Worm (Caenorhabditis elegans): Measurements from ENCODE around the gene rpl-16.

DNA sequence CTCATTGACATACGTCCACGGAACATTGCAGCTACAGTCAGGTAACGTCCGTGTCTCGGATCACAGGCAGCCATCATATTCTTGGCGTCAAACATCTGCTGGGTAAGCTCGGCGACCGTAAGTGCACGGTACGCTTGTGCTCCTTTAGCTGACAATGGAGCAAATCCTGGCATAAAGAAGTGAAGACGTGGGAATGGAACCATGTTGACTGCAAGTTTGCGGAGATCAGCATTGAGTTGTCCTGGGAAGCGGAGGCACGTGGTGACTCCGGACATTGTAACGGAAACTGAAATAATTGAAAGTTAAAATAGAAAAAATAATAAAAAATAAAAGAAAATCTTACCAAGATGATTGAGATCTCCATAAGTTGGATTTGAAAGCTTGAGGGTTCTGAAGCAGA lies 36.1 kb upstream of the rpl-16 start:
- no peak for TF ChIP-seq ceh-82 (tag; optimal IDR thresholded peaks at IDR 0.05)
- no peak for TF ChIP-seq elt-2 (tag; optimal IDR thresholded peaks at IDR 0.05)
- no peak for TF ChIP-seq ama-1 (optimal IDR thresholded peaks at IDR 0.05)
- TF ChIP-seq ceh-16 (tag; optimal IDR thresholded peaks at IDR 0.05) = no peak
- TF ChIP-seq nhr-43 (tag; optimal IDR thresholded peaks at IDR 0.05; ENCODE audit: poor library complexity, severe bottlenecking) = no peak
- TF ChIP-seq unc-62 (GFP tag; optimal IDR thresholded peaks at IDR 0.05) = no peak
- TF ChIP-seq nhr-12 (tag; optimal IDR thresholded peaks at IDR 0.05) = no peak
- no peak for TF ChIP-seq zag-1 (tag; optimal IDR thresholded peaks at IDR 0.05)
- TF ChIP-seq ZK546.5 (tag; optimal IDR thresholded peaks at IDR 0.05) = no peak
- TF ChIP-seq pha-4 (tag; optimal IDR thresholded peaks at IDR 0.05) = no peak
- no peak for TF ChIP-seq nhr-11 (tag; optimal IDR thresholded peaks at IDR 0.05)
- TF ChIP-seq ceh-9 (tag; optimal IDR thresholded peaks at IDR 0.05) = no peak
- TF ChIP-seq snpc-4 (tag; optimal IDR thresholded peaks at IDR 0.05) = no peak
